Worm (Caenorhabditis elegans): ENCODE data around the gene ssp-34.

ssp-34 gene

DNA sequence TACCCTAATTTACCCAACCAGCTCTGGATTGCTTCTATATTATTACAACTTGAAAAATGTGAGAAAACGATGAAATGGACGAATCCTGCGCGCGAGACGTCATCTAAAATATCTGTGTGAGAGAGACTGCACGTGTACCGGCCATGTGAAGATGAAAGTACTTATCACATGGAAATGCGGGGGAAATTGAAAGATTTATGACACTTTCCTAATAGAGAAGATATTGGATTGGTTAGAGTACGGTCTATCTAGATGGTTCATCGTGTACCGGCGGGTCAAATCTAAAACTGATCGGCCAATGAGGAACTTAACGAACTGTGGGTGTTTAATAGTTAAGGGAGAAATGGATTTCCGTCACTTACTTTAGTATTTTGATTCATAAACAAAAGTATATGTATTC, 43.6 kb upstream of the ssp-34 start (continued):
- TF ChIP-seq unc-62 (GFP tag; optimal IDR thresholded peaks at IDR 0.05) (no peak), zip-4 (GFP tag; optimal IDR thresholded peaks at IDR 0.05) (no peak), mdl-1 (tag; optimal IDR thresholded peaks at IDR 0.05) (peak in 1 of 2 experiments; percentile 93), efl-1 (optimal IDR thresholded peaks at IDR 0.05) (no peak), efl-1 (GFP tag; optimal IDR thresholded peaks at IDR 0.05 in 1 of 2) (peak in 1 of 2 experiments; percentile 89)

DNA sequence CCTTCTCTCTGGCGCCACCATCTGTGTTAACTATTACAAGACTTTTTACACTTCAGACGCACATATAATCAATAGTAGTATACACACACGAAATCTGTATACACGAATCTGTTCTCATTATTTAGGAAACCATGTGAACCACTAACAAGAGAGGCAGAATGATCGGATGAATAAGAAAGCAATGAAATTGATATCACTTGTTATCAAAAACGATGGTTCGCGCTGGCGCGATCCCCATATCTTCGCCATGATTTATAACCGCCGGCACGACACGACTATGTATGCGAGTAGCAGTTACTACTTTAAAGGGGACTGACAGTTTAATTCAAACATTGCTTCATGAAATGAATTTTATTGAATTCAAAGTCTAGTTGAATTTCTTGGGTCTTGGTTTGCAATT, 42.9 kb upstream of the ssp-34 start:
- no peak for TF ChIP-seq fkh-10 (GFP tag; optimal IDR thresholded peaks at IDR 0.05)
- no peak for TF ChIP-seq nhr-19 (GFP tag; conservative IDR thresholded peaks at IDR 0.05)
- no peak for TF ChIP-seq ztf-4 (tag; optimal IDR thresholded peaks at IDR 0.05)
- TF ChIP-seq swsn-7 (tag; optimal IDR thresholded peaks at IDR 0.05): no peak
- TF ChIP-seq lin-15B (tag; optimal IDR thresholded peaks at IDR 0.05): no peak
- peak; percentile 18 for TF ChIP-seq snu-23 (GFP tag; optimal IDR thresholded peaks at IDR 0.05)
- no peak for TF ChIP-seq hlh-17 (GFP tag; optimal IDR thresholded peaks at IDR 0.05; ENCODE audit: borderline replicate concordance)
- TF ChIP-seq skn-1 (tag; optimal IDR thresholded peaks at IDR 0.05): no peak
- TF ChIP-seq lin-39 (tag; optimal IDR thresholded peaks at IDR 0.05): no peak
- TF ChIP-seq zag-1 (tag; optimal IDR thresholded peaks at IDR 0.05): no peak
- TF ChIP-seq nhr-20 (tag; optimal IDR thresholded peaks at IDR 0.05): peak; percentile 4
- no peak for TF ChIP-seq nhr-76 (tag; optimal IDR thresholded peaks at IDR 0.05)
- TF ChIP-seq lin-14 (GFP tag; optimal IDR thresholded peaks at IDR 0.05): peak; percentile 8
- TF ChIP-seq nhr-237 (tag; optimal IDR thresholded peaks at IDR 0.05): no peak
- no peak for TF ChIP-seq mef-2 (tag; optimal IDR thresholded peaks at IDR 0.05)
- TF ChIP-seq ceh-82 (tag; optimal IDR thresholded peaks at IDR 0.05): no peak
- peak; percentile 15 for TF ChIP-seq nhr-85 (tag)
- no peak for TF ChIP-seq C04F5.9 (tag; optimal IDR thresholded peaks at IDR 0.05)
- no peak for TF ChIP-seq pag-3 (tag; optimal IDR thresholded peaks at IDR 0.05; ENCODE audit: borderline replicate concordance, insufficient read depth)
- TF ChIP-seq elt-3 (tag; optimal IDR thresholded peaks at IDR 0.05): peak in 3 of 6 experiments; percentile 24 to 83 (median 34)
- TF ChIP-seq elt-2 (tag; optimal IDR thresholded peaks at IDR 0.05): no peak
- TF ChIP-seq ama-1 (optimal IDR thresholded peaks at IDR 0.05): no peak
- TF ChIP-seq mab-9 (GFP tag; IDR thresholded peaks at IDR 0.05): no peak
- no peak for TF ChIP-seq xbp-1 (tag; optimal IDR thresholded peaks at IDR 0.05)
- TF ChIP-seq Y116A8C.19 (tag; optimal IDR thresholded peaks at IDR 0.05; ENCODE audit: borderline replicate concordance): no peak
- no peak for TF ChIP-seq nhr-12 (tag; optimal IDR thresholded peaks at IDR 0.05)
- TF ChIP-seq egl-13 (tag; optimal IDR thresholded peaks at IDR 0.05): no peak
- TF ChIP-seq dsc-1 (tag; optimal IDR thresholded peaks at IDR 0.05): no peak
- TF ChIP-seq C16A3.4 (tag; optimal IDR thresholded peaks at IDR 0.05): no peak
- TF ChIP-seq alr-1 (tag; optimal IDR thresholded peaks at IDR 0.05; ENCODE audit: borderline replicate concordance): no peak
- TF ChIP-seq ceh-90 (tag; optimal IDR thresholded peaks at IDR 0.05): no peak
- no peak for TF ChIP-seq efl-1 (optimal IDR thresholded peaks at IDR 0.05)
- peak in 1 of 2 experiments; percentile 2 for TF ChIP-seq efl-1 (GFP tag; optimal IDR thresholded peaks at IDR 0.05 in 1 of 2)
- TF ChIP-seq vab-15 (tag; optimal IDR thresholded peaks at IDR 0.05): no peak
- no peak for TF ChIP-seq dpl-1 (GFP tag; optimal IDR thresholded peaks at IDR 0.05)
- TF ChIP-seq hpl-2 (GFP tag; optimal IDR thresholded peaks at IDR 0.05): no peak
- TF ChIP-seq jun-1 (tag; optimal IDR thresholded peaks at IDR 0.05): no peak
- TF ChIP-seq unc-86 (tag; optimal IDR thresholded peaks at IDR 0.05): no peak
- no peak for TF ChIP-seq lsy-2 (tag; optimal IDR thresholded peaks at IDR 0.05)
- peak; percentile 2 for TF ChIP-seq nhr-71 (tag; optimal IDR thresholded peaks at IDR 0.05)
- no peak for TF ChIP-seq nhr-28 (tag; optimal IDR thresholded peaks at IDR 0.05)
- no peak for TF ChIP-seq irx-1 (tag; optimal IDR thresholded peaks at IDR 0.05)
- TF ChIP-seq unc-130 (tag; optimal IDR thresholded peaks at IDR 0.05): no peak
- TF ChIP-seq blmp-1 (tag; optimal IDR thresholded peaks at IDR 0.05): peak; percentile 74
